Worm (Caenorhabditis elegans): ENCODE data around the gene F32D8.2.

Gene F32D8.2

DNA sequence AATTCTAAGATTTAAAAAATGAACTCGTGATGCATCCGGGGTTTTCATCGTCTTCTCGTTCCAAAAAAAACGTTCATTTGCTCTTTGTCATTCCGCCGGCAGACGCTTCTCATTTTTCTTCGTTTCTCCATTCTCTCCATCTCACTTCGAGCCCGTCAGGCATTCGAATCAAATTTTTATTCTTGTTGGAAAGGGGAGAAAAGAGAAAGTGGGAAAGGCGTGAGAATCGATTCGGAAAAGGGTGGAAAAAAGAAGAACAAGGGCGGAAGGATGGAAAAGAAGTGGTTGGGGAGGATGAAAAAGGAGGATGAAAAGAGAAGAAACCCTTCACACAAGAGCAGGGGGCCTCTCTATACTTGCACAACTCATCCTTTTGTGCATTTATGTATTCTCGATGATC lies 21.2 kb downstream of the F32D8.2 start:
- TF ChIP-seq fkh-2 (tag; optimal IDR thresholded peaks at IDR 0.05) = no peak
- TF ChIP-seq hmg-11 (tag; optimal IDR thresholded peaks at IDR 0.05) = peak; percentile 48
- peak; percentile 52 for TF ChIP-seq fkh-10 (GFP tag; optimal IDR thresholded peaks at IDR 0.05)
- no peak for TF ChIP-seq ceh-9 (tag; optimal IDR thresholded peaks at IDR 0.05)
- peak; percentile 52 for TF ChIP-seq lin-39 (tag; optimal IDR thresholded peaks at IDR 0.05)
- TF ChIP-seq nfya-1 (tag; optimal IDR thresholded peaks at IDR 0.05; ENCODE audit: insufficient read depth) = peak; percentile 39

DNA sequence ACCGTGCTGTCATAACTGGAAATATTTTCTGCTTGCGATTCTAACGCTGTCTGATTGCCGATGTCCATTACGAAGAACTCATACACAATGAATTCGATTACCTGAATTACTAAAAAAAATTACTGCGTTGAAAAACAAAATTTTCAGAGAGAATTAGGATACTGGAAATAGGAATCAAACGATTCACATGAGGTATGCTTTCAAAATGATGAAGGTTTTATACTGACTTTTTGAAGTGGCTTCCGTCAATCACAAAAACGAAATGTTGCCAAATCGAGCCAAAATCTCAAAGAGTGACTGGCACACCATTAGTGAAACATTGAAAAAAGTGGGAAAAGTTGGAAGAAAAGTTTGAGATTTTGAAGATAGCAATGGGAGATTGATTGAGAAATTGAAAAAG lies 25.5 kb downstream of the F32D8.2 start, which contains the start of gene zzz-1:
Gene zzz-1, minus strand, starts transcription at position 101 of the 400 bp plus-strand sequence.
- TF ChIP-seq nhr-67 (tag; optimal IDR thresholded peaks at IDR 0.05) (no peak), elt-1 (tag; optimal IDR thresholded peaks at IDR 0.05) (peak; percentile 86)

DNA sequence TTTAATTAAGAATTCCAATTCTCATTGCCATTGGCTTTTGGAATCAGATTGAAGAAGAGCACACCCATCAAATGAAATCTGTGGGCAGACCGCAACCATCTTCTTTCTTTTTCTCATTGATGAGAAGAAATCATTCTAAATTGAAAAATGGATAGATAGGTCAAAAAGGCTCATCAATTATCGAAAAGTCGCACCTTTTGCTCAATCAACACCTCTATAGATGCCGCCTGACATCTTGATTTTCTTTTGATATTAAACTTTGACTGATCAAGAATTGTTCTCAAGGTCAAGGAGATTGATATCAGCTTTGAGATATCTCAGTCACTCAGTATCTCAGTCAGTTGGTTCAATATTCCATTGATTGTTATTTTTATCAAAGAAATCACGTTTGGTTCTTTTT lies 26.4 kb downstream of the F32D8.2 start:
- TF ChIP-seq nfya-1 (tag; optimal IDR thresholded peaks at IDR 0.05; ENCODE audit: insufficient read depth) (no peak), aly-2 (tag; optimal IDR thresholded peaks at IDR 0.05) (no peak), nhr-67 (tag; optimal IDR thresholded peaks at IDR 0.05) (no peak), snpc-4 (tag; optimal IDR thresholded peaks at IDR 0.05) (no peak), eor-1 (tag; optimal IDR thresholded peaks at IDR 0.05) (no peak), egl-27 (tag; optimal IDR thresholded peaks at IDR 0.05) (no peak), jun-1 (tag; optimal IDR thresholded peaks at IDR 0.05) (no peak)

DNA sequence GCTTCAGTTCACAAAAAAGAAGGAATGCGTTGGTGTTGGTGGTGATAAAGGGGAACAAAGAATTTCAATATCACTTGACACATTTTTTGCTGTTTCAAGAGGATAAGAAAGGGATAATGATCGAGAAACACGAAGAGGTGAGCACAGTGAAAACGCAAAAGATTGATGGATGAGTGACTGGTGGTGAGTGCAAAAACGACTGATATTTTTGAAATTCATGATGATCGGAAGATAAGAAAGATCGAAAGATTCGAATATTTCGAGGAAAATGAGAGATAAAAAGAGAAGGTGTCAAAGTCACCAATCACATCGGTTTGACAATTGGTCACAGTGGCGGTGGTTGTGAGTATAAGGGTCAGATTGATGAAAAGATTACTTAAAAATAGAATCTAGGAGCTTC lies 32.3 kb downstream of the F32D8.2 start:
- TF ChIP-seq fos-1 (tag; optimal IDR thresholded peaks at IDR 0.05) (no peak), ztf-4 (tag; optimal IDR thresholded peaks at IDR 0.05) (no peak), jun-1 (tag; optimal IDR thresholded peaks at IDR 0.05) (no peak), nhr-25 (tag; optimal IDR thresholded peaks at IDR 0.05) (no peak), fkh-10 (GFP tag; optimal IDR thresholded peaks at IDR 0.05) (no peak), nfya-1 (tag; optimal IDR thresholded peaks at IDR 0.05; ENCODE audit: insufficient read depth) (peak; percentile 15), elt-1 (tag; optimal IDR thresholded peaks at IDR 0.05) (peak; percentile 76), tbx-2 (tag; optimal IDR thresholded peaks at IDR 0.05) (no peak), snpc-4 (tag; optimal IDR thresholded peaks at IDR 0.05) (no peak), eor-1 (tag; optimal IDR thresholded peaks at IDR 0.05) (no peak), unc-62 (GFP tag; optimal IDR thresholded peaks at IDR 0.05) (peak; percentile 82), nhr-77 (tag; optimal IDR thresholded peaks at IDR 0.05) (no peak), nhr-76 (tag; optimal IDR thresholded peaks at IDR 0.05) (no peak), mml-1 (tag; optimal IDR thresholded peaks at IDR 0.05) (no peak), nhr-12 (tag; optimal IDR thresholded peaks at IDR 0.05) (no peak)

DNA sequence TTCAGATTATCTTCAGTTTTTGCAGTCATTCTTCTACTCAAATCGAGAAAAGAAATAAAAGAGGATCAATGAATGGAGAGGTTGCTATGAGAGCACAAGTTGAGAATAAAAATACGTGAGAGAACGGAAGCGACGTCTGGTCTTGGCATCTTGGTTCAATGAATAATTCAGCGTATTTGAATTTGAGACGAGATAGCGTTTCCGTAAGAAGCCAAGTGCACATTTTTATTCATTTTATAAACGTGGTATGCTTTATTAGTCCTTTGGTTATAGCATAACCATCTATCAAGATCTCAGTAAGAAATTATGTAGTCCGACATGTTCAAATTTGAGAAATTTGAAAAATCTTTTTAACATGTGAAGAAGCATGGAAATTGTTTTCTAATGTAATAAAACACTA lies 34.8 kb downstream of the F32D8.2 start, which contains the start of gene F58B4.2:
Gene F58B4.2, minus strand, starts transcription at position 101 of the 400 bp plus-strand sequence.
- TF ChIP-seq nhr-237 (tag; optimal IDR thresholded peaks at IDR 0.05) = no peak
- no peak for TF ChIP-seq egl-5 (tag; optimal IDR thresholded peaks at IDR 0.05)
- TF ChIP-seq nhr-11 (tag; optimal IDR thresholded peaks at IDR 0.05) = no peak
- no peak for TF ChIP-seq unc-39 (tag; optimal IDR thresholded peaks at IDR 0.05)
- no peak for TF ChIP-seq ztf-4 (tag; optimal IDR thresholded peaks at IDR 0.05)
- TF ChIP-seq jun-1 (tag; optimal IDR thresholded peaks at IDR 0.05) = no peak
- no peak for TF ChIP-seq lsy-12 (tag; optimal IDR thresholded peaks at IDR 0.05)
- no peak for TF ChIP-seq ceh-9 (tag; optimal IDR thresholded peaks at IDR 0.05)
- TF ChIP-seq fos-1 (tag; optimal IDR thresholded peaks at IDR 0.05) = no peak
- no peak for TF ChIP-seq ceh-82 (tag; optimal IDR thresholded peaks at IDR 0.05)
- no peak for TF ChIP-seq ZK546.5 (tag; optimal IDR thresholded peaks at IDR 0.05)
- no peak for TF ChIP-seq ama-1 (optimal IDR thresholded peaks at IDR 0.05)

DNA sequence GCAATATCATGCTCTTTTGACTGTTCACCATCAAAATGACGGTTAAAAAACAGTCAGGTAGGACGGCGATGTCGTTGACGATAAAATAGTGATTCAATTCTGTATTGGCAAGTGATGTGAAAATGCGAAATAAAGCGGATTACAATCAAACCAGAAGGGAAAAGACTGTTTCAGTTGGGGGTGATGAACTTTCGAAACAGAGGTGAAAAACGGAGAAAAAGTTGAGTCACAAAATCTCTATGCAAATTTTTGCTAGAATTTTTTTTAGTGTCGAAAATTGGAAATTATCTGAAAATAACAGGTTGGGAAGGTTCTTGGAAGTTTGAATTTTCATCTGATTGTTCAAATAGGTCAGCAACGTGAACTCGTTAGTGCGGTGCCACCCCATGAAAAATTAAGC lies 38.2 kb downstream of the F32D8.2 start, which contains the start of gene nas-31:
Gene nas-31, minus strand, starts transcription at position 101 of the 400 bp plus-strand sequence.
- TF ChIP-seq nhr-28 (tag; optimal IDR thresholded peaks at IDR 0.05) = no peak
- TF ChIP-seq aly-2 (tag; optimal IDR thresholded peaks at IDR 0.05) = no peak
- TF ChIP-seq ceh-16 (tag; optimal IDR thresholded peaks at IDR 0.05) = no peak
- no peak for TF ChIP-seq pqm-1 (tag; optimal IDR thresholded peaks at IDR 0.05)
- no peak for TF ChIP-seq mml-1 (tag; optimal IDR thresholded peaks at IDR 0.05)
- TF ChIP-seq nhr-77 (tag; optimal IDR thresholded peaks at IDR 0.05) = no peak
- no peak for TF ChIP-seq fkh-2 (tag; optimal IDR thresholded peaks at IDR 0.05)
- TF ChIP-seq nhr-11 (tag; optimal IDR thresholded peaks at IDR 0.05) = no peak
- no peak for TF ChIP-seq ztf-4 (tag; optimal IDR thresholded peaks at IDR 0.05)
- no peak for TF ChIP-seq elt-3 (tag; optimal IDR thresholded peaks at IDR 0.05)
- TF ChIP-seq jun-1 (tag; optimal IDR thresholded peaks at IDR 0.05) = no peak
- no peak for TF ChIP-seq egl-27 (tag; optimal IDR thresholded peaks at IDR 0.05)
- TF ChIP-seq R02D3.7 (tag; optimal IDR thresholded peaks at IDR 0.05) = no peak
- TF ChIP-seq mdl-1 (tag; optimal IDR thresholded peaks at IDR 0.05) = no peak
- no peak for TF ChIP-seq fkh-10 (GFP tag; optimal IDR thresholded peaks at IDR 0.05)
- no peak for TF ChIP-seq ama-1 (optimal IDR thresholded peaks at IDR 0.05)
